Fruit fly (Drosophila melanogaster) whole organism, pupa: Measurements from ENCODE around the gene bark.
A peak's percentile ranks its signal among the peaks of the same experiment; 100 is the strongest.

ENCODE experiments used
- CG10348 ChIP-seq: fragments of 200-800 bp; sonication (Bioruptor generic); IDR thresholded peaks from 2 replicates; pipeline ENCODE4 v1.3.6; 2022; ENCODE audit warnings: missing biosample characterization, missing genetic modification characterization
- CG12605 ChIP-seq: fragments of 200-800 bp; sonication (Bioruptor generic); IDR thresholded peaks from 2 replicates; pipeline ENCODE4 v1.3.6; 2022; ENCODE audit warnings: missing biosample characterization, missing genetic modification characterization
- CG13204 ChIP-seq: fragments of 200-800 bp; sonication (Bioruptor generic); optimal IDR thresholded peaks from 2 replicates; lab custom pipeline; 2018; ENCODE audit warnings: missing biosample characterization, mild to moderate bottlenecking, missing genetic modification characterization, moderate library complexity
- CG14655 ChIP-seq: fragments of 200-800 bp; sonication (Bioruptor generic); optimal IDR thresholded peaks from 3 replicates; lab custom pipeline; 2017; ENCODE audit warnings: mild to moderate bottlenecking, missing biosample characterization, missing genetic modification reagents, missing genetic modification characterization
- CG15710 ChIP-seq: fragments of 200-800 bp; sonication (Bioruptor generic); optimal IDR thresholded peaks from 2 replicates; lab custom pipeline; 2018; ENCODE audit warnings: missing biosample characterization, mild to moderate bottlenecking, missing genetic modification characterization, moderate library complexity
- CG17806 ChIP-seq: fragments of 200-800 bp; sonication (Bioruptor generic); optimal IDR thresholded peaks from 2 replicates; lab custom pipeline; 2018; ENCODE audit warnings: missing biosample characterization, mild to moderate bottlenecking, missing genetic modification characterization, moderate library complexity
- CG32121 ChIP-seq: fragments of 200-800 bp; sonication (Bioruptor generic); IDR thresholded peaks from 2 replicates; pipeline ENCODE4 v1.3.6; 2022; ENCODE audit warnings: missing biosample characterization, missing genetic modification characterization
- CG34367 ChIP-seq: fragments of 200-800 bp; sonication (Bioruptor generic); optimal IDR thresholded peaks from 2 replicates; lab custom pipeline; 2018; ENCODE audit warnings: missing biosample characterization, mild to moderate bottlenecking, missing genetic modification characterization
- CG4496 ChIP-seq: fragments of 200-800 bp; sonication (Bioruptor generic); IDR thresholded peaks from 3 replicates; pipeline ENCODE4 v1.3.6; 2022; ENCODE audit warnings: missing biosample characterization, missing genetic modification characterization
- CG8159 ChIP-seq: fragments of 200-800 bp; sonication (Bioruptor generic); optimal IDR thresholded peaks from 3 replicates; lab custom pipeline; 2018; ENCODE audit warnings: missing biosample characterization, mild to moderate bottlenecking, missing genetic modification characterization, moderate library complexity
- CG8301 ChIP-seq: fragments of 200-800 bp; sonication (Bioruptor generic); optimal IDR thresholded peaks from 2 replicates; lab custom pipeline; 2018; ENCODE audit warnings: missing biosample characterization, mild to moderate bottlenecking, missing genetic modification characterization
- CG9948 ChIP-seq: fragments of 200-800 bp; sonication (Bioruptor generic); optimal IDR thresholded peaks from 2 replicates; lab custom pipeline; 2018; ENCODE audit warnings: missing biosample characterization, mild to moderate bottlenecking, missing genetic modification characterization, moderate library complexity
- D1 ChIP-seq: fragments of 200-800 bp; sonication (Bioruptor generic); optimal IDR thresholded peaks from 2 replicates; lab custom pipeline; 2018; ENCODE audit warnings: missing biosample characterization, mild to moderate bottlenecking, missing genetic modification characterization, moderate library complexity
- EcR ChIP-seq: fragments of 200-800 bp; sonication (Bioruptor generic); optimal IDR thresholded peaks from 3 replicates; lab custom pipeline; 2019; ENCODE audit warnings: missing biosample characterization, missing genetic modification characterization, mild to moderate bottlenecking, moderate library complexity, missing genetic modification reagents
- Ets98B ChIP-seq: fragments of 200-800 bp; sonication (Bioruptor generic); IDR thresholded peaks from 2 replicates; pipeline ENCODE4 v1.3.6; 2022; ENCODE audit warnings: missing biosample characterization, missing genetic modification characterization
- Pif1A ChIP-seq: fragments of 200-800 bp; sonication (Bioruptor generic); optimal IDR thresholded peaks from 3 replicates; lab custom pipeline; 2016; ENCODE audit warnings: missing biosample characterization, missing genetic modification characterization
- Pif1B ChIP-seq: fragments of 200-800 bp; sonication (Bioruptor generic); optimal IDR thresholded peaks from 3 replicates; lab custom pipeline; 2016; ENCODE audit warnings: missing biosample characterization, missing genetic modification characterization
- Snoo ChIP-seq: fragments of 200-800 bp; sonication (Bioruptor generic); optimal IDR thresholded peaks from 3 replicates; lab custom pipeline; 2017; ENCODE audit warnings: missing biosample characterization, mild to moderate bottlenecking, missing genetic modification characterization, inconsistent platforms
- fd96Ca ChIP-seq: fragments of 200-800 bp; sonication (Bioruptor generic); IDR thresholded peaks from 3 replicates; pipeline ENCODE4 v1.3.6; 2022; ENCODE audit warnings: missing biosample characterization, missing genetic modification characterization
- gl ChIP-seq: fragments of 200-800 bp; sonication (Bioruptor generic); optimal IDR thresholded peaks from 2 replicates; lab custom pipeline; 2018; ENCODE audit warnings: missing biosample characterization, mild to moderate bottlenecking, missing genetic modification characterization
- rn ChIP-seq: fragments of 200-800 bp; sonication (Bioruptor generic); IDR thresholded peaks from 2 replicates; pipeline ENCODE4 v1.3.6; 2022; ENCODE audit warnings: missing biosample characterization, missing genetic modification characterization

The bark gene

DNA sequence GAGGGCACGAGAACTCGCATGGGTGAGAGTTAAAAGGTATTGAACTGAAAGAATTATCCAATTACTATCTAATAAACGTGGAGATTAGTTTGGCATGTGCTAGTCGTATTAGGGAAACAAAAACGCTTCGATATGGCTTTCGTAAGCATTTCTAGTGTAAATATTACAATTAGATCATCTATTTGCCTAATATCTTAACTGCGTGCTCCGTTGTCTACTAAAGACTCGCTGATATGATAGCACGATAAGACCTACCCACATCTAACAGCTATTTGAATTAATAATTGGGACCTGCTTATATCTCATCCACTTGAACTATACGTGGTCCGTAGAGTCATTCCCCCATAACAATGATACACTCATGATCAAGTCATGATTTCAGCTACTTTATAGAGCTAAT lies 9.5 kb upstream of the bark start:
- TF ChIP-seq fd96Ca (no peak), Pif1A (GFP tag; lab: Kevin White, UChicago) (no peak)

DNA sequence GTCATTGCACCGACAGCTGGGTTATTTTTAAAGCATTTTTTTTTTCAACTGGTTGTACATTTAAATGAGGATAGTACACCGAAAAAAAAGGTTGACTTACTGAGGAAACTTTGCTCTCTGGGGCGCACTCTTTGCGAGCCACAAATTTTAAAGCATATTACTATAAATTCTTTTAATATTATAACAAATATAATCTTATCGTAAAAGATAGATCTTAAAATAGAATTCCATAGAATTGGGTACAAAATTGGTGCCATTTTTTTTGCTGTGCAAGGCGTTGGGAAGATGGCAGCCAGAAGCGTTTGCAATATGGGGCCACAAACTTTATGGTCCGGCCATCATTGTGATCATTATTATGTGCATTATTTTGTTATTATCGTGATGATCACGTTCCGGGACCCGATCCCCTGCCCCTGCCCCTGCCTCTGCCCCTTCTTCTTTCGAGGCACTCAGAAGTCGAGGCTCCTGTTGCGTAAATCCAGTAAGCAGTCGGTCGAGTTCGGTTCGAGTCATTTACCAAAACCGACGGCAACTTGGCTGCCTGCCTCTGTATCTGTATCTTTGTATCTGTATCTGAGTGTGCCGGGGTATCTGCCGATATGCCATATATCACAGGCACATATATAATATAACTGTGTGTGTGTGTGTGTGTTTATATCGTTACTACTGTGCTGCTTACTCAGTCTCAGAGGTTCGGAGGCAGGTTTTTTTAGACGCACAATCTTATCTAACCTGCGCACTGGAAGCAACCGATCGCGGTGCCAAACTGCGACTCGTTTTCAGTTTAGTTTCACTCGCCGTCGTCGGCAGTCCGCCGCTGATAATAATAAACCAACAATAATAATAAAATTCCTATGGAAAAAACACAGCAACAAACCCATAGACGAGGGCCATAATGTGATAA lies 8.6 kb upstream of the bark start:
- peak; percentile 80 for TF ChIP-seq Pif1A (GFP tag; lab: Kevin White, UChicago)
- peak; percentile 84 for TF ChIP-seq Pif1B (GFP tag; lab: Kevin White, UChicago)
- TF ChIP-seq EcR (GFP tag; lab: Kevin White, UChicago) = peak; percentile 74
- TF ChIP-seq CG14655 (GFP tag; lab: Kevin White, UChicago) = peak; percentile 90
- TF ChIP-seq CG13204 (GFP tag; lab: Kevin White, UChicago) = peak; percentile 54
- peak; percentile 81 for TF ChIP-seq Snoo
- peak; percentile 76 for TF ChIP-seq CG34367 (tag; lab: Kevin White, UChicago)
- TF ChIP-seq CG8301 (tag; lab: Kevin White, UChicago) = peak; percentile 86
- TF ChIP-seq CG12605 (GFP tag; lab: Robert Waterston, UW) = peak; percentile 57; the same call in 1 of the 2 replicates
- TF ChIP-seq CG17806 (tag; lab: Kevin White, UChicago) = peak; percentile 88
- peak; percentile 70 for TF ChIP-seq Ets98B (GFP tag; lab: Robert Waterston, UW)
- 0 out of 2 replicates have a peak, but pooled peaks have one; percentile 15 for TF ChIP-seq CG10348 (GFP tag; lab: Robert Waterston, UW)
- TF ChIP-seq CG9948 (tag; lab: Kevin White, UChicago) = peak; percentile 90
- peak; percentile 70 for TF ChIP-seq D1
- TF ChIP-seq CG4496 (GFP tag; lab: Robert Waterston, UW) = peak; percentile 80
- TF ChIP-seq CG15710 (tag; lab: Kevin White, UChicago) = peak; percentile 82
- TF ChIP-seq CG32121 (GFP tag; lab: Robert Waterston, UW) = peak; percentile 55
- peak; percentile 81; the same call in 2 of the 3 replicates for TF ChIP-seq fd96Ca
- TF ChIP-seq gl = peak; percentile 32
- 0 out of 2 replicates have a peak, but pooled peaks have one; percentile 14 for TF ChIP-seq rn (GFP tag; lab: Robert Waterston, UW)
- TF ChIP-seq CG8159 (tag; lab: Kevin White, UChicago) = peak; percentile 89
- TF ChIP-seq, all 21 proteins: peak for 21

DNA sequence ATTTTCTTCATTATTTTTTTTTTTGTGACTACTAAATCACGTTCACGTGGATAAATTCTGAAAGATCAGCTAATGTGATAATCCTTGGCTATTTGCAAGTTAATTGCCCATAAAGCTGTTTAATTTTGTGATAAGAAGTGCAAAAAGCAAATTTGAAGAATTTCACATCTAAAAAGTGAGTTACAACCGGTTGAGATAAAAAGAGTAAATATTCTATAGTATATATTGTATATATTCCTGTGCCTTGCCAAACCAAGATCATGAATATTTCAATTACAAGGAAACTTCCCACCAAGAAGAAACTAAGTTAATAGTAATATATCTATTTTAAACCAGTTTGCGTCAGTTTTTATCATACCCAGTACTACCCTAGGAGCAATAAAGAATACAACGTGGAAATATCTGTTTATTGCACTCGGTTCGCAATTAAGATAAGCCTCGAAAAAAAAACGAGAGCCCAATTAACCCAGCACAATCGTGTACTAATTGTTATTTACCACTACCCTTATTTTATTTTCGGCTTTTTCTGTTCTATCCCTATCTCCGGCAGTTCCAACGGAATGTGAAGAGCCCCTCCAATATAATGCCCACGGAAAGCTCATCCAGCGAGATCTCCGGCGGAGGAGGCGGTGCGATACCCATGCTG lies 7.7 kb upstream of the bark start:
- TF ChIP-seq Pif1B (GFP tag; lab: Kevin White, UChicago) (no peak), gl (no peak), CG8159 (tag; lab: Kevin White, UChicago) (no peak), CG9948 (tag; lab: Kevin White, UChicago) (peak; percentile 8), CG17806 (tag; lab: Kevin White, UChicago) (no peak), CG13204 (GFP tag; lab: Kevin White, UChicago) (no peak), Ets98B (GFP tag; lab: Robert Waterston, UW) (no peak), D1 (no peak), CG8301 (tag; lab: Kevin White, UChicago) (no peak), Snoo (no peak), CG14655 (GFP tag; lab: Kevin White, UChicago) (peak; percentile 4)

DNA sequence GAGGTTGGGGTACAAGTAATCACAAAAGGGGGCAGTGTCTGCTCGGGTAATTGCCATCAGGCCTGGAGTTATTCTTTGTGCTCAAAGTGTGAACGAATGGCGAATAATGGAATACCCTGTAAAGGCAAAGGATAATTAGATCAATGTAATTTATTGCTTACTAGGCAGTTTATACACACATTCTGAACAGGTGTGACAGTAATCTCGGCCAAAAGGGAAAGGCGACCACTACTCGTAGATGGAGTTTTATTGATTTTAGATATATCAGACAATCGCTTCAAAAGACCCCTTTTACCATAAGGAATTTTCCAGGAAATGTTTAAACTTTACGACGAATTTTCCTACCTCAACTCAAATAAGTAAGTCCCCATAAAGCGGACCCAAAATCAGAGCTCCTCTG lies 6.4 kb upstream of the bark start:
- TF ChIP-seq CG8301 (tag; lab: Kevin White, UChicago) (no peak), CG8159 (tag; lab: Kevin White, UChicago) (peak; percentile 5)

DNA sequence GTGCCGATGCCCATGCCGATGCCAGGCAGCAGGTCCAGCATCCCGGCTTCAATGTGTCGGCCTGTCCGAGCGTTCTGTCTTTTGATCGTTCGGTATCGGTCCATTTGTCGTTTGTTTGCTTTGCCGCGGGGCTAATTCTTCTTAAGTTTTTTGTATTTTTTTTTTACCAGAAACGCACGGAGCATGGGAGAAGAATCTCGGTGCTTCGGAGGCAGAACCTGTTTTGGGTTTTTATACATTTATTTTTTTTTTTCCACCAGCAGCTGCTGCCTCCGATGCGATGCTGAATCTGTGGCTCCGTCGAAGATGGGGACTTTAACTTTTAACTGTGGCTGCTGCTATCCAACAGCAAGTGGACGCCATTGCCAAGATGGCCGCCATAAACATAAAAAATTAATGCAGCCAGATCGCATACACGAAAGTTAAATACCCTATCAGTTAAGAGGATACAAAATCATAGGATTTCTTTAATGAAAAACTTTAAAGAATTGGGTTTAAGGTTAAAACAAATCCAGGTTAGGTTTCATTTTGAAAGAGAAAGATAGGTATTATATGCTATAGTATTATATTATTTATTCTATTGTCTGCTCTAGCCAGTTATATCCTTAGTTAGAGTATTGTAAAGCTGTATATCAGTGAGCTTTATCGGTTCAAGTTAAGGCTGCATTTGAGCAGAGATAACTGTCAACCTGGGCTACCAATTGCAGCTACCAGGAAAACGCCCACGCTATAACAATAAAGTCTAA lies 5.7 kb upstream of the bark start:
- TF ChIP-seq CG32121 (GFP tag; lab: Robert Waterston, UW) (peak; percentile 52; the same call in 1 of the 2 replicates), fd96Ca (no peak), EcR (GFP tag; lab: Kevin White, UChicago) (peak; percentile 53), CG12605 (GFP tag; lab: Robert Waterston, UW) (no peak), CG9948 (tag; lab: Kevin White, UChicago) (peak; percentile 70), CG8301 (tag; lab: Kevin White, UChicago) (peak; percentile 44), CG17806 (tag; lab: Kevin White, UChicago) (peak; percentile 42), rn (GFP tag; lab: Robert Waterston, UW) (0 out of 2 replicates have a peak, but pooled peaks have one; percentile 22), D1 (no peak), Snoo (peak; percentile 47), CG34367 (tag; lab: Kevin White, UChicago) (peak; percentile 32), Pif1A (GFP tag; lab: Kevin White, UChicago) (no peak), gl (no peak), CG8159 (tag; lab: Kevin White, UChicago) (peak; percentile 68), Pif1B (GFP tag; lab: Kevin White, UChicago) (peak; percentile 30), CG13204 (GFP tag; lab: Kevin White, UChicago) (peak; percentile 30), Ets98B (GFP tag; lab: Robert Waterston, UW) (peak; percentile 60), CG10348 (GFP tag; lab: Robert Waterston, UW) (no peak), CG14655 (GFP tag; lab: Kevin White, UChicago) (peak; percentile 51), CG15710 (tag; lab: Kevin White, UChicago) (peak; percentile 82), CG4496 (GFP tag; lab: Robert Waterston, UW) (peak; percentile 85)
